Fruit fly (Drosophila melanogaster): ENCODE data around the gene CG13926.

Gene CG13926

dm6 chr3L:1647276-1647919 is 29.4 kb upstream of the CG13926 start, which contains the start of the genes CG17249 and Bro (continued):
- TF ChIP-seq Opbp (GFP tag; IDR thresholded peaks at IDR 0.05; ENCODE audit: partially characterized antibody) (peak; percentile 52; the same call in 1 of the 3 replicates), maf-S (GFP tag; optimal IDR thresholded peaks at IDR 0.05) (peak; percentile 32), CG7786 (GFP tag; optimal IDR thresholded peaks at IDR 0.05) (peak; percentile 59), Doc3 (GFP tag; IDR thresholded peaks at IDR 0.05; ENCODE audit: partially characterized antibody) (0 out of 3 replicates have a peak, but pooled peaks have one; percentile 21), Max (GFP tag; optimal IDR thresholded peaks at IDR 0.05) (peak; percentile 13), CG5953 (GFP tag; IDR thresholded peaks at IDR 0.05) (no peak), Chrac-16 (GFP tag; optimal IDR thresholded peaks at IDR 0.05) (peak; percentile 19), CG9797 (GFP tag; optimal IDR thresholded peaks at IDR 0.05) (peak; percentile 62), CG9215 (GFP tag; IDR thresholded peaks at IDR 0.05) (no peak), CG11504 (tag; optimal IDR thresholded peaks at IDR 0.05) (no peak), ERR (GFP tag; optimal IDR thresholded peaks at IDR 0.05) (peak; percentile 59), Hsf (GFP tag; optimal IDR thresholded peaks at IDR 0.05) (peak; percentile 45), Meics (GFP tag; optimal IDR thresholded peaks at IDR 0.05) (peak; percentile 87), CTCF (GFP tag; optimal IDR thresholded peaks at IDR 0.05) (no peak), CG11398 (GFP tag; optimal IDR thresholded peaks at IDR 0.05) (no peak), CG1233 (GFP tag; optimal IDR thresholded peaks at IDR 0.05) (no peak), HmgD (GFP tag; optimal IDR thresholded peaks at IDR 0.05) (peak; percentile 30), Ets65A (GFP tag) (peak; percentile 74), Hmx (GFP tag; optimal IDR thresholded peaks at IDR 0.05) (no peak), CG10267 (tag; optimal IDR thresholded peaks at IDR 0.05) (peak; percentile 98), sug (tag; optimal IDR thresholded peaks at IDR 0.05) (peak; percentile 36), jumu (GFP tag; optimal IDR thresholded peaks at IDR 0.05) (peak; percentile 39), CG2678 (tag; optimal IDR thresholded peaks at IDR 0.05) (no peak), trem (tag; optimal IDR thresholded peaks at IDR 0.05) (peak; percentile 46), fu2 (GFP tag; optimal IDR thresholded peaks at IDR 0.05) (peak; percentile 23), CG1647 (GFP tag; optimal IDR thresholded peaks at IDR 0.05) (peak; percentile 15), gcm2 (GFP tag; optimal IDR thresholded peaks at IDR 0.05) (peak; percentile 12), crc (GFP tag; optimal IDR thresholded peaks at IDR 0.05) (no peak), CG4282 (GFP tag; optimal IDR thresholded peaks at IDR 0.05) (peak; percentile 63), Rfx (GFP tag; IDR thresholded peaks at IDR 0.05) (peak; percentile 76), Oli (tag; optimal IDR thresholded peaks at IDR 0.05) (no peak), kah (GFP tag; optimal IDR thresholded peaks at IDR 0.05) (peak; percentile 29), vnd (GFP tag; IDR thresholded peaks at IDR 0.05; ENCODE audit: partially characterized antibody) (0 out of 3 replicates have a peak, but pooled peaks have one; percentile 10), CG1603 (tag; optimal IDR thresholded peaks at IDR 0.05) (peak; percentile 85), CG13624 (GFP tag; optimal IDR thresholded peaks at IDR 0.05) (peak; percentile 97), crp (GFP tag; optimal IDR thresholded peaks at IDR 0.05) (peak; percentile 87 to 97), gsb (GFP tag; IDR thresholded peaks at IDR 0.05) (no peak), YL-1 (GFP tag; optimal IDR thresholded peaks at IDR 0.05) (peak; percentile 27), dm (GFP tag; optimal IDR thresholded peaks at IDR 0.05) (peak; percentile 39), Hand (GFP tag; optimal IDR thresholded peaks at IDR 0.05) (no peak), bab2 (GFP tag; optimal IDR thresholded peaks at IDR 0.05) (peak; percentile 14), CG30403 (GFP tag; optimal IDR thresholded peaks at IDR 0.05) (peak; percentile 22), Eip74EF (GFP tag; optimal IDR thresholded peaks at IDR 0.05) (no peak), CG32767 (GFP tag; IDR thresholded peaks at IDR 0.05) (0 out of 2 replicates have a peak, but pooled peaks have one; percentile 11)
